Fruit fly (Drosophila melanogaster): ENCODE data around the gene CG1785.

The CG1785 gene

DNA sequence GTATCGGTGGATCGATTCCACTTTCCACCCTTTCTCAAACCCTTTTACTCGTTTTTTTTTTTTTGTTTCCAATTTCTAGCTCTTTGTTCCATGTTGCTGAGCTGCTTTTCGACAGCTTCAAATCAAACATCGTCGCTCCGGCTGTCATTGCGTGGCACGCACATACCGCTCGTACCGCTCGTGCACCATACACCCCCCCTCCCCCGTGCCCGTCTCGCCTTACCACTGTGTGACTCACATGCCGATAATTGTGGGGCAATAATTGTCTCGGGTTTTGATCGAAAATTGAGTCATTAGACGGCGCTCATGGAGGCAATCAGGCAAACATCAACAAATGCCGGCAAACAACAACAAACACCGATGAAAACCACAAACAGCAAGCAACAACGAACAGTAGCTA, 39.0 kb downstream of the CG1785 start:
- TF ChIP-seq ey (GFP tag; optimal IDR thresholded peaks at IDR 0.05) (no peak), N (GFP tag; optimal IDR thresholded peaks at IDR 0.05) (no peak)

- TF ChIP-seq h (GFP tag; optimal IDR thresholded peaks at IDR 0.05) (peak; percentile 62), ey (GFP tag; optimal IDR thresholded peaks at IDR 0.05) (peak; percentile 64), CG32264 (GFP tag; optimal IDR thresholded peaks at IDR 0.05) (no peak), Abd-B (GFP tag; optimal IDR thresholded peaks at IDR 0.05) (no peak), woc (GFP tag; optimal IDR thresholded peaks at IDR 0.05) (peak; percentile 15), Hr83 (GFP tag; optimal IDR thresholded peaks at IDR 0.05; ENCODE audit: poor library complexity, severe bottlenecking) (no peak), usp (GFP tag; optimal IDR thresholded peaks at IDR 0.05) (no peak), Jra (GFP tag; optimal IDR thresholded peaks at IDR 0.05) (no peak), Sp1 (GFP tag; optimal IDR thresholded peaks at IDR 0.05) (peak; percentile 40), foxo (GFP tag; optimal IDR thresholded peaks at IDR 0.05) (peak in 1 of 2 experiments; percentile 64), dsf (GFP tag; optimal IDR thresholded peaks at IDR 0.05; ENCODE audit: borderline replicate concordance) (no peak), Hr78 (GFP tag; optimal IDR thresholded peaks at IDR 0.05) (no peak), CrebA (GFP tag; optimal IDR thresholded peaks at IDR 0.05; ENCODE audit: borderline replicate concordance) (no peak), OdsH (GFP tag; optimal IDR thresholded peaks at IDR 0.05) (peak; percentile 35), psq (GFP tag; optimal IDR thresholded peaks at IDR 0.05) (peak; percentile 22), N (GFP tag; optimal IDR thresholded peaks at IDR 0.05) (no peak), Mio (GFP tag; optimal IDR thresholded peaks at IDR 0.05) (no peak), Vsx2 (GFP tag; optimal IDR thresholded peaks at IDR 0.05; ENCODE audit: partially characterized antibody) (no peak), jim (GFP tag; optimal IDR thresholded peaks at IDR 0.05) (no peak), rgr (GFP tag; optimal IDR thresholded peaks at IDR 0.05) (peak; percentile 42), br (GFP tag; optimal IDR thresholded peaks at IDR 0.05) (peak; percentile 28), Hnf4 (GFP tag; optimal IDR thresholded peaks at IDR 0.05) (peak; percentile 53), fru (GFP tag; optimal IDR thresholded peaks at IDR 0.05) (peak; percentile 60), HLH106 (tag; optimal IDR thresholded peaks at IDR 0.05) (peak; percentile 65), dmrt93B (GFP tag; optimal IDR thresholded peaks at IDR 0.05) (peak; percentile 42), CG9705 (GFP tag; optimal IDR thresholded peaks at IDR 0.05) (peak; percentile 39)
These were observed 40.6 kb downstream of the CG1785 start for dm6 chrX:8755352-8755751.

DNA sequence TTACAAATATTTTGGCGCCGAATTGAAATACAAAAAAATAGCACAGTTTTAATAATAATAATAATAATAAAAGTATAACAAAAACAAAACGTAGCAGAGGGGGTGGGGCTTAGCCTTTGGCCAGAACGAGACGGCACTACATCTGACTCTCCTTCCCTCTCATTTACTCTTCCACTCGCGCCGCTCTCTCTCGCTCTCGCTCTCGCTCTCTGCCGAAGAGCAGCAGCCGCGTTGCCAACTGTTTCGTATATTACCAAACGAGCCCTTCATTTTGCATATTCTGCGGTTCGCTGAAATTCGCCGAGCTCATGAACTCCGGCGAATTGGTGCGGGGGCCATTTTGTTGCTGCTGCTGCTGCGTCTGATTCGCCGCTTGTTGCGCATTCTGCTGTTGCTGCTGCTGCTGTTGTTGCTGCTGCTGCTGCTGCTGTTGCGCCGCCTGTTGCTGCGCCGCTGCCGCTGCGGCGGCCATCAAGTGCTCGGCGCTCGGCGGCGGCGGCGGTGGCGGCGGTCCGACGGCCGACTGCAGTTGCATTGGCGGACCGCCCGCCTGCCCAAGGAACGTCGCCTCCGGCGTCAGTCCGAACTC, 43.1 kb downstream of the CG1785 start:
- TF ChIP-seq sv (GFP tag; optimal IDR thresholded peaks at IDR 0.05) (no peak), Abd-B (GFP tag; optimal IDR thresholded peaks at IDR 0.05) (no peak), Myc (optimal IDR thresholded peaks at IDR 0.05) (peak; percentile 17), psq (GFP tag; optimal IDR thresholded peaks at IDR 0.05) (no peak), jim (GFP tag; optimal IDR thresholded peaks at IDR 0.05) (no peak), h (GFP tag; optimal IDR thresholded peaks at IDR 0.05) (no peak), Hr83 (GFP tag; optimal IDR thresholded peaks at IDR 0.05; ENCODE audit: poor library complexity, severe bottlenecking) (no peak), N (GFP tag; optimal IDR thresholded peaks at IDR 0.05) (no peak), Hr78 (GFP tag; optimal IDR thresholded peaks at IDR 0.05) (no peak), Hnf4 (GFP tag; optimal IDR thresholded peaks at IDR 0.05) (no peak), Dfd (GFP tag; optimal IDR thresholded peaks at IDR 0.05) (peak; percentile 50), br (GFP tag; optimal IDR thresholded peaks at IDR 0.05) (no peak), ey (GFP tag; optimal IDR thresholded peaks at IDR 0.05) (no peak), sage (GFP tag; optimal IDR thresholded peaks at IDR 0.05) (no peak), Sp1 (GFP tag; optimal IDR thresholded peaks at IDR 0.05) (no peak), lola (GFP tag; optimal IDR thresholded peaks at IDR 0.05) (no peak), Mio (GFP tag; optimal IDR thresholded peaks at IDR 0.05) (no peak), CG32264 (GFP tag; optimal IDR thresholded peaks at IDR 0.05) (no peak), GATAd (GFP tag; optimal IDR thresholded peaks at IDR 0.05) (no peak), OdsH (GFP tag; optimal IDR thresholded peaks at IDR 0.05) (no peak), dmrt93B (GFP tag; optimal IDR thresholded peaks at IDR 0.05) (no peak), CG9705 (GFP tag; optimal IDR thresholded peaks at IDR 0.05) (no peak), rgr (GFP tag; optimal IDR thresholded peaks at IDR 0.05) (no peak), dl (GFP tag; optimal IDR thresholded peaks at IDR 0.05; ENCODE audit: insufficient read depth in 1 of 2, partially characterized antibody in 2 of 2) (peak; percentile 29 to 86), fru (GFP tag; optimal IDR thresholded peaks at IDR 0.05) (no peak), Dif (GFP tag; optimal IDR thresholded peaks at IDR 0.05; ENCODE audit: partially characterized antibody) (peak; percentile 81), Vsx2 (GFP tag; optimal IDR thresholded peaks at IDR 0.05; ENCODE audit: partially characterized antibody) (no peak), foxo (GFP tag; optimal IDR thresholded peaks at IDR 0.05) (no peak)

Data from whole organism, wandering third instar larva.